Fruit fly (Drosophila melanogaster): ENCODE results near the gene CG18581.

Gene CG18581

dm6 chr3L:15089887-15090679 is 40.1 kb upstream of the CG18581 start:
- TF ChIP-seq ey (GFP tag; optimal IDR thresholded peaks at IDR 0.05) (no peak), OdsH (GFP tag; optimal IDR thresholded peaks at IDR 0.05) (no peak), Dif (GFP tag; optimal IDR thresholded peaks at IDR 0.05; ENCODE audit: partially characterized antibody) (no peak), CG32264 (GFP tag; optimal IDR thresholded peaks at IDR 0.05) (no peak), Mio (GFP tag; optimal IDR thresholded peaks at IDR 0.05) (no peak), woc (GFP tag; optimal IDR thresholded peaks at IDR 0.05) (no peak)

dm6 chr3L:15089083-15089704 is 39.2 kb upstream of the CG18581 start:
- TF ChIP-seq pan (optimal IDR thresholded peaks at IDR 0.05): no peak
- no peak for TF ChIP-seq N (GFP tag; optimal IDR thresholded peaks at IDR 0.05)
- TF ChIP-seq Dif (GFP tag; optimal IDR thresholded peaks at IDR 0.05; ENCODE audit: partially characterized antibody): no peak
- TF ChIP-seq Mio (GFP tag; optimal IDR thresholded peaks at IDR 0.05): no peak
- TF ChIP-seq woc (GFP tag; optimal IDR thresholded peaks at IDR 0.05): no peak
- TF ChIP-seq fru (GFP tag; optimal IDR thresholded peaks at IDR 0.05): no peak
- TF ChIP-seq brk (GFP tag; optimal IDR thresholded peaks at IDR 0.05): no peak
- no peak for TF ChIP-seq CG32264 (GFP tag; optimal IDR thresholded peaks at IDR 0.05)
- no peak for TF ChIP-seq h (GFP tag; optimal IDR thresholded peaks at IDR 0.05)
- TF ChIP-seq Myc (optimal IDR thresholded peaks at IDR 0.05): no peak
- TF ChIP-seq sv (GFP tag; optimal IDR thresholded peaks at IDR 0.05): no peak
- TF ChIP-seq ey (GFP tag; optimal IDR thresholded peaks at IDR 0.05): no peak
- no peak for TF ChIP-seq Vsx2 (GFP tag; optimal IDR thresholded peaks at IDR 0.05; ENCODE audit: partially characterized antibody)
- TF ChIP-seq Hr78 (GFP tag; optimal IDR thresholded peaks at IDR 0.05): no peak
- no peak for TF ChIP-seq rgr (GFP tag; optimal IDR thresholded peaks at IDR 0.05)
- TF ChIP-seq OdsH (GFP tag; optimal IDR thresholded peaks at IDR 0.05): no peak
- TF ChIP-seq dl (GFP tag; optimal IDR thresholded peaks at IDR 0.05; ENCODE audit: insufficient read depth in 1 of 2, partially characterized antibody in 2 of 2): no peak
- TF ChIP-seq foxo (GFP tag; optimal IDR thresholded peaks at IDR 0.05): no peak

- TF ChIP-seq usp (GFP tag; optimal IDR thresholded peaks at IDR 0.05): no peak
- no peak for TF ChIP-seq CG9705 (GFP tag; optimal IDR thresholded peaks at IDR 0.05)
- no peak for TF ChIP-seq woc (GFP tag; optimal IDR thresholded peaks at IDR 0.05)
- no peak for TF ChIP-seq Abd-B (GFP tag; optimal IDR thresholded peaks at IDR 0.05)
- no peak for TF ChIP-seq fru (GFP tag; optimal IDR thresholded peaks at IDR 0.05)
- no peak for TF ChIP-seq N (GFP tag; optimal IDR thresholded peaks at IDR 0.05)
- TF ChIP-seq dmrt93B (GFP tag; optimal IDR thresholded peaks at IDR 0.05): no peak
- no peak for TF ChIP-seq Sp1 (GFP tag; optimal IDR thresholded peaks at IDR 0.05)
- no peak for TF ChIP-seq sage (GFP tag; optimal IDR thresholded peaks at IDR 0.05)
- no peak for TF ChIP-seq HLH106 (tag; optimal IDR thresholded peaks at IDR 0.05)
- TF ChIP-seq pan (optimal IDR thresholded peaks at IDR 0.05): no peak
- no peak for TF ChIP-seq Hnf4 (GFP tag; optimal IDR thresholded peaks at IDR 0.05)
- TF ChIP-seq GATAd (GFP tag; optimal IDR thresholded peaks at IDR 0.05): no peak
- TF ChIP-seq CrebA (GFP tag; optimal IDR thresholded peaks at IDR 0.05; ENCODE audit: borderline replicate concordance): no peak
- TF ChIP-seq Myc (optimal IDR thresholded peaks at IDR 0.05): no peak
- no peak for TF ChIP-seq dsf (GFP tag; optimal IDR thresholded peaks at IDR 0.05; ENCODE audit: borderline replicate concordance)
- no peak for TF ChIP-seq dl (GFP tag; optimal IDR thresholded peaks at IDR 0.05; ENCODE audit: insufficient read depth in 1 of 2, partially characterized antibody in 2 of 2)
- TF ChIP-seq rgr (GFP tag; optimal IDR thresholded peaks at IDR 0.05): no peak
- no peak for TF ChIP-seq psq (GFP tag; optimal IDR thresholded peaks at IDR 0.05)
Observed at dm6 chr3L:15088285-15088684, 38.3 kb upstream of the CG18581 start.

- TF ChIP-seq Hr78 (GFP tag; optimal IDR thresholded peaks at IDR 0.05) (no peak), Sp1 (GFP tag; optimal IDR thresholded peaks at IDR 0.05) (no peak), tai (GFP tag; optimal IDR thresholded peaks at IDR 0.05) (no peak), rgr (GFP tag; optimal IDR thresholded peaks at IDR 0.05) (no peak), Dfd (GFP tag; optimal IDR thresholded peaks at IDR 0.05) (no peak), GATAd (GFP tag; optimal IDR thresholded peaks at IDR 0.05) (no peak), Abd-B (GFP tag; optimal IDR thresholded peaks at IDR 0.05) (no peak), Hnf4 (GFP tag; optimal IDR thresholded peaks at IDR 0.05) (no peak), Vsx2 (GFP tag; optimal IDR thresholded peaks at IDR 0.05; ENCODE audit: partially characterized antibody) (no peak)
Observed at dm6 chr3L:15084288-15084687, 34.3 kb upstream of the CG18581 start.

Data from whole organism, wandering third instar larva.